Fruit fly (Drosophila melanogaster) whole organism, embryonic: ENCODE results near the gene Kyat.
A peak's percentile ranks its signal among the peaks of the same experiment; 100 is the strongest.

Experiments used
- B-H2 ChIP-seq: fragments of 200-800 bp; sonication (Bioruptor generic); optimal IDR thresholded peaks from 2 replicates; lab custom pipeline; 2018; ENCODE audit warnings: missing biosample characterization, mild to moderate bottlenecking, missing genetic modification characterization
- Bteb2 ChIP-seq: fragments of 200-800 bp; sonication (Bioruptor generic); optimal IDR thresholded peaks from 2 replicates; lab custom pipeline; 2016; ENCODE audit warnings: missing biosample characterization, missing genetic modification characterization
- CG10959 ChIP-seq: fragments of 200-800 bp; sonication (Bioruptor generic); IDR thresholded peaks from 2 replicates; pipeline ENCODE4 v1.3.6; 2022; ENCODE audit warnings: missing biosample characterization, missing genetic modification characterization
- CG11247 ChIP-seq: fragments of 200-800 bp; sonication (Bioruptor generic); IDR thresholded peaks from 2 replicates; pipeline ENCODE4 v1.3.6; 2022; ENCODE audit warnings: missing biosample characterization, missing genetic modification characterization
- CG11560 ChIP-seq: fragments of 200-800 bp; sonication (Bioruptor generic); IDR thresholded peaks from 3 replicates; pipeline ENCODE4 v1.3.6; 2022; ENCODE audit warnings: missing biosample characterization, missing genetic modification characterization
- CG12391 ChIP-seq: fragments of 200-800 bp; sonication (Bioruptor generic); optimal IDR thresholded peaks from 3 replicates; lab custom pipeline; 2018; ENCODE audit warnings: missing biosample characterization, mild to moderate bottlenecking, missing genetic modification characterization, moderate library complexity
- CG12659 ChIP-seq: fragments of 200-800 bp; sonication (Bioruptor generic); optimal IDR thresholded peaks from 3 replicates; lab custom pipeline; 2017; ENCODE audit warnings: mild to moderate bottlenecking, missing biosample characterization, missing genetic modification reagents, missing genetic modification characterization
- CG13424 ChIP-seq: fragments of 200-800 bp; sonication (Bioruptor generic); optimal IDR thresholded peaks from 2 replicates; lab custom pipeline; 2019; ENCODE audit warnings: missing biosample characterization, mild to moderate bottlenecking, missing genetic modification characterization, moderate library complexity
- CG14710 ChIP-seq: fragments of 200-800 bp; sonication (Bioruptor generic); optimal IDR thresholded peaks from 3 replicates; lab custom pipeline; 2019; ENCODE audit warnings: missing biosample characterization, mild to moderate bottlenecking, missing genetic modification characterization, moderate library complexity
- CG17186 ChIP-seq: fragments of 200-800 bp; sonication (Bioruptor generic); optimal IDR thresholded peaks from 3 replicates; lab custom pipeline; 2017; ENCODE audit warnings: missing biosample characterization, missing genetic modification reagents, missing genetic modification characterization
- CG17359 ChIP-seq: fragments of 200-800 bp; sonication (Bioruptor generic); optimal IDR thresholded peaks from 3 replicates; lab custom pipeline; 2018; ENCODE audit warnings: missing biosample characterization, mild to moderate bottlenecking, missing genetic modification characterization, moderate library complexity
- CG18764 ChIP-seq: fragments of 200-800 bp; sonication (Bioruptor generic); optimal IDR thresholded peaks from 3 replicates; lab custom pipeline; 2016; ENCODE audit warnings: missing biosample characterization, missing genetic modification characterization
- CG2129 ChIP-seq: fragments of 200-800 bp; sonication (Bioruptor generic); IDR thresholded peaks from 2 replicates; pipeline ENCODE4 v1.3.6; 2022; ENCODE audit warnings: missing biosample characterization, missing genetic modification characterization; ENCODE audit not compliant: partially characterized antibody
- CG33557 ChIP-seq: fragments of 200-800 bp; sonication (Bioruptor generic); optimal IDR thresholded peaks from 2 replicates; lab custom pipeline; 2019; ENCODE audit warnings: missing biosample characterization, mild to moderate bottlenecking, missing genetic modification characterization, moderate library complexity
- CG34224 ChIP-seq: fragments of 200-800 bp; sonication (Bioruptor generic); IDR thresholded peaks from 3 replicates; pipeline ENCODE4 v1.3.6; 2022; ENCODE audit warnings: missing biosample characterization, missing genetic modification characterization; ENCODE audit not compliant: partially characterized antibody
- CG34376 ChIP-seq: fragments of 200-800 bp; sonication (Bioruptor generic); optimal IDR thresholded peaks from 2 replicates; lab custom pipeline; 2018; ENCODE audit warnings: missing biosample characterization, mild to moderate bottlenecking, missing genetic modification characterization
- CG3847 ChIP-seq: fragments of 200-800 bp; sonication (Bioruptor generic); IDR thresholded peaks from 2 replicates; pipeline ENCODE4 v1.3.6; 2022; ENCODE audit warnings: missing biosample characterization, missing genetic modification characterization
- CG5180 ChIP-seq: fragments of 200-800 bp; sonication (Bioruptor generic); optimal IDR thresholded peaks from 3 replicates; lab custom pipeline; 2017; ENCODE audit warnings: missing biosample characterization, missing genetic modification characterization, mild to moderate bottlenecking, moderate library complexity, missing genetic modification reagents
- CG6654 ChIP-seq: fragments of 200-800 bp; sonication (Bioruptor generic); optimal IDR thresholded peaks from 2 replicates; lab custom pipeline; 2017; ENCODE audit warnings: missing biosample characterization, mild to moderate bottlenecking, missing genetic modification characterization
- CG8359 ChIP-seq: fragments of 200-800 bp; sonication (Bioruptor generic); optimal IDR thresholded peaks from 2 replicates; lab custom pipeline; 2017; ENCODE audit warnings: missing biosample characterization, mild to moderate bottlenecking, missing genetic modification characterization, borderline replicate concordance
- CG8388 ChIP-seq: fragments of 200-800 bp; sonication (Bioruptor generic); optimal IDR thresholded peaks from 2 replicates; lab custom pipeline; 2019; ENCODE audit warnings: missing biosample characterization, mild to moderate bottlenecking, missing genetic modification characterization, moderate library complexity
- CHES-1-like ChIP-seq: fragments of 200-800 bp; sonication (Bioruptor generic); optimal IDR thresholded peaks from 2 replicates; lab custom pipeline; 2016; ENCODE audit warnings: missing biosample characterization, missing genetic modification characterization
- CoRest ChIP-seq: fragments of 200-800 bp; sonication (Bioruptor generic); optimal IDR thresholded peaks from 3 replicates; lab custom pipeline; 2018; ENCODE audit warnings: missing biosample characterization, mild to moderate bottlenecking, missing genetic modification characterization, moderate library complexity
- D19B ChIP-seq: fragments of 200-800 bp; sonication (Bioruptor generic); optimal IDR thresholded peaks from 2 replicates; lab custom pipeline; 2017; ENCODE audit warnings: missing biosample characterization, mild to moderate bottlenecking, missing genetic modification characterization
- Dip2 ChIP-seq: fragments of 200-800 bp; sonication (Bioruptor generic); IDR thresholded peaks from 2 replicates; pipeline ENCODE4 v1.3.6; 2022; ENCODE audit warnings: missing biosample characterization, missing genetic modification characterization
- Fer3 ChIP-seq: fragments of 200-800 bp; sonication (Bioruptor generic); optimal IDR thresholded peaks from 2 replicates; lab custom pipeline; 2018; ENCODE audit warnings: missing biosample characterization, mild to moderate bottlenecking, missing genetic modification characterization, moderate library complexity
- Gug ChIP-seq: fragments of 200-800 bp; sonication (Bioruptor generic); IDR thresholded peaks from 4 replicates; pipeline ENCODE4 v1.3.6; 2022; ENCODE audit warnings: missing biosample characterization, missing genetic modification characterization
- HHEX ChIP-seq: fragments of 200-800 bp; sonication (Bioruptor generic); optimal IDR thresholded peaks from 3 replicates; lab custom pipeline; 2017; ENCODE audit warnings: missing biosample characterization, mild to moderate bottlenecking, missing genetic modification characterization, missing genetic modification reagents
- Hand ChIP-seq: fragments of 200-800 bp; sonication (Bioruptor generic); optimal IDR thresholded peaks from 2 replicates; lab custom pipeline; 2017; ENCODE audit warnings: mild to moderate bottlenecking, missing biosample characterization, missing genetic modification reagents, missing genetic modification characterization
- MBD-R2 ChIP-seq: fragments of 200-800 bp; sonication (Bioruptor generic); IDR thresholded peaks from 2 replicates; pipeline ENCODE4 v1.3.6; 2022; ENCODE audit warnings: missing biosample characterization, missing genetic modification characterization
- Rx ChIP-seq: fragments of 200-800 bp; sonication (Bioruptor generic); IDR thresholded peaks from 2 replicates; pipeline ENCODE4 v1.3.6; 2022; ENCODE audit warnings: missing biosample characterization, missing genetic modification characterization
- Six4 ChIP-seq: fragments of 200-800 bp; sonication (Bioruptor generic); optimal IDR thresholded peaks from 2 replicates; lab custom pipeline; 2016; ENCODE audit warnings: missing biosample characterization, missing genetic modification characterization
- Sry-β ChIP-seq: fragments of 200-800 bp; sonication (Bioruptor generic); optimal IDR thresholded peaks from 2 replicates; lab custom pipeline; 2018; ENCODE audit warnings: missing biosample characterization, mild to moderate bottlenecking, missing genetic modification characterization, moderate library complexity
- ab ChIP-seq: fragments of 200-800 bp; sonication (Bioruptor generic); optimal IDR thresholded peaks from 2 replicates; lab custom pipeline; 2016; ENCODE audit warnings: missing biosample characterization, missing genetic modification characterization
- abd-A ChIP-seq: fragments of 200-800 bp; sonication (Bioruptor generic); optimal IDR thresholded peaks from 3 replicates; lab custom pipeline; 2019; ENCODE audit warnings: missing biosample characterization, mild to moderate bottlenecking, missing genetic modification characterization, moderate library complexity
- chif ChIP-seq, 2 experiments: fragments of 200-800 bp; sonication (Bioruptor generic); optimal IDR thresholded peaks; 3 replicates each; lab custom pipeline; 2016; ENCODE audit warnings: missing biosample characterization in 2 of 2, missing genetic modification characterization in 2 of 2
- chn ChIP-seq: fragments of 200-800 bp; sonication (Bioruptor generic); optimal IDR thresholded peaks from 2 replicates; lab custom pipeline; 2016; ENCODE audit warnings: missing biosample characterization, missing genetic modification characterization
- dimm ChIP-seq: fragments of 200-800 bp; sonication (Bioruptor generic); IDR thresholded peaks from 2 replicates; pipeline ENCODE4 v1.3.6; 2022; ENCODE audit warnings: missing biosample characterization, missing genetic modification characterization
- ems ChIP-seq: fragments of 200-800 bp; sonication (Bioruptor generic); optimal IDR thresholded peaks from 3 replicates; lab custom pipeline; 2016; ENCODE audit warnings: missing biosample characterization, missing genetic modification characterization
- eyg ChIP-seq: fragments of 200-800 bp; sonication (Bioruptor generic); optimal IDR thresholded peaks from 3 replicates; lab custom pipeline; 2016; ENCODE audit warnings: missing biosample characterization, missing genetic modification characterization
- grn ChIP-seq: fragments of 200-800 bp; sonication (Bioruptor generic); optimal IDR thresholded peaks from 3 replicates; lab custom pipeline; 2017; ENCODE audit warnings: missing biosample characterization, missing genetic modification characterization
- jigr1 ChIP-seq: fragments of 200-800 bp; sonication (Bioruptor generic); IDR thresholded peaks from 3 replicates; pipeline ENCODE4 v1.3.6; 2022; ENCODE audit warnings: missing biosample characterization, missing genetic modification characterization
- nerfin-2 ChIP-seq: fragments of 200-800 bp; sonication (Bioruptor generic); IDR thresholded peaks from 2 replicates; pipeline ENCODE4 v1.3.6; 2022; ENCODE audit warnings: missing biosample characterization, missing genetic modification characterization; ENCODE audit not compliant: partially characterized antibody
- org-1 ChIP-seq: fragments of 200-800 bp; sonication (Bioruptor generic); optimal IDR thresholded peaks from 2 replicates; lab custom pipeline; 2017; ENCODE audit warnings: missing biosample characterization, missing genetic modification characterization
- pita ChIP-seq: fragments of 200-800 bp; sonication (Bioruptor generic); optimal IDR thresholded peaks from 2 replicates; lab custom pipeline; 2017; ENCODE audit warnings: missing biosample characterization, mild to moderate bottlenecking, missing genetic modification characterization
- schlank ChIP-seq: fragments of 200-800 bp; sonication (Bioruptor generic); optimal IDR thresholded peaks from 2 replicates; lab custom pipeline; 2018; ENCODE audit warnings: missing biosample characterization, mild to moderate bottlenecking, missing genetic modification characterization
- seq ChIP-seq: fragments of 200-800 bp; sonication (Bioruptor generic); IDR thresholded peaks from 2 replicates; pipeline ENCODE4 v1.3.6; 2022; ENCODE audit warnings: missing biosample characterization, missing genetic modification characterization
- tio ChIP-seq: fragments of 200-800 bp; sonication (Bioruptor generic); optimal IDR thresholded peaks from 2 replicates; lab custom pipeline; 2017; ENCODE audit warnings: missing biosample characterization, missing genetic modification characterization, inconsistent platforms
- toy ChIP-seq: fragments of 200-800 bp; sonication (Bioruptor generic); IDR thresholded peaks from 2 replicates; pipeline ENCODE4 v1.3.6; 2022; ENCODE audit warnings: missing biosample characterization, missing genetic modification characterization
- ttk ChIP-seq: fragments of 200-800 bp; sonication (Bioruptor generic); IDR thresholded peaks from 2 replicates; pipeline ENCODE4 v2.1.2; 2022; ENCODE audit warnings: missing biosample characterization, missing genetic modification characterization
- zfh1 ChIP-seq: fragments of 200-800 bp; sonication (Bioruptor generic); IDR thresholded peaks from 3 replicates; pipeline ENCODE4 v1.3.6; 2022; ENCODE audit warnings: missing biosample characterization, missing genetic modification characterization

Kyat gene

dm6 chr3R:11773999-11774397, 48.3 kb downstream of the Kyat start (continued):
- TF ChIP-seq CG34376 (GFP tag; lab: Kevin White, UChicago) (peak; percentile 59), CG11247 (GFP tag; lab: Robert Waterston, UW) (no peak), seq (GFP tag; lab: Robert Waterston, UW) (no peak), MBD-R2 (GFP tag; lab: Robert Waterston, UW) (no peak), CG8388 (GFP tag; lab: Kevin White, UChicago) (peak; percentile 74), zfh1 (GFP tag; lab: Robert Waterston, UW) (no peak), pita (GFP tag; lab: Kevin White, UChicago) (no peak), CG6654 (GFP tag; lab: Kevin White, UChicago) (no peak), Dip2 (GFP tag; lab: Robert Waterston, UW) (no peak), Sry-β (peak; percentile 17), grn (GFP tag; lab: Kevin White, UChicago) (no peak), CG11560 (no peak), CG8359 (peak; percentile 32), nerfin-2 (GFP tag; lab: Robert Waterston, UW) (no peak), Six4 (peak; percentile 48), chif (GFP tag; optimal IDR thresholded peaks at IDR 0.05; lab: Kevin White, UChicago) (peak in 1 of 2 experiments; percentile 55), Fer3 (peak; percentile 82), B-H2 (GFP tag; lab: Kevin White, UChicago) (peak; percentile 61), ems (no peak), CG17186 (GFP tag; lab: Kevin White, UChicago) (no peak), chn (GFP tag; lab: Kevin White, UChicago) (no peak), CoRest (tag; lab: Kevin White, UChicago) (peak; percentile 89), abd-A (tag; lab: Kevin White, UChicago) (peak; percentile 60), dimm (GFP tag; lab: Robert Waterston, UW) (no peak), CG12391 (tag; lab: Kevin White, UChicago) (peak; percentile 89), CG2129 (GFP tag; lab: Robert Waterston, UW) (no peak), jigr1 (GFP tag; lab: Robert Waterston, UW) (no peak), CHES-1-like (no peak), ab (GFP tag; lab: Kevin White, UChicago) (no peak), CG18764 (GFP tag; lab: Kevin White, UChicago) (peak; percentile 5), org-1 (peak; percentile 52), toy (GFP tag; lab: Robert Waterston, UW) (no peak), CG12659 (GFP tag; lab: Kevin White, UChicago) (peak; percentile 73), tio (peak; percentile 45), Hand (GFP tag; lab: Kevin White, UChicago) (peak; percentile 70), CG14710 (peak; percentile 83), CG10959 (GFP tag; lab: Robert Waterston, UW) (no peak), ttk (GFP tag; lab: Robert Waterston, UW) (peak; percentile 31), Rx (GFP tag; lab: Robert Waterston, UW) (no peak), HHEX (GFP tag; lab: Kevin White, UChicago) (peak; percentile 55), CG17359 (peak; percentile 79), CG13424 (tag; lab: Kevin White, UChicago) (peak; percentile 90), Bteb2 (GFP tag; lab: Kevin White, UChicago) (peak; percentile 25), CG3847 (GFP tag; lab: Robert Waterston, UW) (peak; percentile 43; the same call in 1 of the 2 replicates), D19B (GFP tag; lab: Kevin White, UChicago) (peak; percentile 18), Gug (GFP tag; lab: Robert Waterston, UW) (no peak), CG5180 (GFP tag; lab: Kevin White, UChicago) (peak; percentile 51), eyg (GFP tag; lab: Kevin White, UChicago) (no peak), CG34224 (GFP tag; lab: Robert Waterston, UW) (no peak), schlank (tag; lab: Kevin White, UChicago) (no peak), CG33557 (GFP tag; lab: Kevin White, UChicago) (peak; percentile 75)
